Worm (Caenorhabditis elegans) whole organism, L4 larva: ENCODE data around the gene F43C1.5.
A peak's percentile ranks its signal among the peaks of the same experiment; 100 is the strongest.

Source experiments
- F26F4.8 ChIP-seq: fragments of 200-800 bp; sonication (Bioruptor generic); conservative IDR thresholded peaks from 2 replicates; pipeline ENCODE4 v1.3.6; 2022; ENCODE audit warnings: missing genetic modification characterization, missing compliant biosample characterization
- F37D6.2 ChIP-seq: sonication (generic microtip); optimal IDR thresholded peaks from 2 replicates; lab custom pipeline; 2016; ENCODE audit warnings: mild to moderate bottlenecking, missing genetic modification characterization, missing compliant biosample characterization
- F44E2.7 ChIP-seq: fragments of 200-800 bp; sonication (Bioruptor generic); IDR thresholded peaks from 2 replicates; pipeline ENCODE4 v2.1.2; 2022; ENCODE audit warnings: missing genetic modification characterization, missing compliant biosample characterization
- R02D3.7 ChIP-seq: fragments of 150-350 bp; sonication (generic microtip); optimal IDR thresholded peaks from 3 replicates; lab custom pipeline; 2014; ENCODE audit warnings: missing biosample characterization, missing genetic modification characterization
- Y5F2A.4 ChIP-seq: fragments of 200-800 bp; sonication (Bioruptor generic); optimal IDR thresholded peaks from 2 replicates; lab custom pipeline; 2018; ENCODE audit warnings: mild to moderate bottlenecking, missing genetic modification characterization, missing compliant biosample characterization
- aha-1 ChIP-seq: fragments of 150-350 bp; peaks from one replicate; lab custom pipeline; 2014; ENCODE audit warnings: missing biosample characterization, missing genetic modification characterization
- aly-2 ChIP-seq: sonication (generic microtip); optimal IDR thresholded peaks from 2 replicates; lab custom pipeline; 2018; ENCODE audit warnings: missing biosample characterization, missing genetic modification characterization
- ama-1 ChIP-seq: fragments of 150-350 bp; optimal IDR thresholded peaks from 2 replicates; lab custom pipeline; 2014; ENCODE audit warnings: inconsistent platforms, mixed read lengths
- arid-1 ChIP-seq: fragments of 200-800 bp; sonication (Bioruptor generic); conservative IDR thresholded peaks from 2 replicates; pipeline ENCODE4 v1.3.6; 2022; ENCODE audit warnings: missing genetic modification reagents, missing genetic modification characterization, missing compliant biosample characterization
- attf-4 ChIP-seq: sonication (generic microtip); optimal IDR thresholded peaks from 3 replicates; lab custom pipeline; 2017; ENCODE audit warnings: missing biosample characterization, missing genetic modification characterization
- ceh-62 ChIP-seq: sonication (generic microtip); optimal IDR thresholded peaks from 2 replicates; lab custom pipeline; 2017; ENCODE audit warnings: missing biosample characterization, missing genetic modification characterization
- ceh-82 ChIP-seq: sonication (generic microtip); optimal IDR thresholded peaks from 2 replicates; lab custom pipeline; 2017; ENCODE audit warnings: missing biosample characterization, missing genetic modification characterization
- ces-1 ChIP-seq: fragments of 150-350 bp; sonication (generic microtip); optimal IDR thresholded peaks from 4 replicates; lab custom pipeline; 2014; ENCODE audit warnings: missing biosample characterization, missing genetic modification reagents, missing genetic modification characterization
- cey-2 ChIP-seq: sonication (generic microtip); optimal IDR thresholded peaks from 3 replicates; lab custom pipeline; 2017; ENCODE audit warnings: missing genetic modification characterization, mild to moderate bottlenecking, missing compliant biosample characterization, antibody characterized with exemption, borderline replicate concordance; ENCODE audit not compliant: insufficient read depth
- daf-12 ChIP-seq: fragments of 150-350 bp; optimal IDR thresholded peaks from 2 replicates; lab custom pipeline; 2014; ENCODE audit warnings: missing biosample characterization, missing genetic modification reagents, missing genetic modification characterization
- dpl-1 ChIP-seq: fragments of 150-350 bp; optimal IDR thresholded peaks from 2 replicates; lab custom pipeline; 2014; ENCODE audit warnings: missing biosample characterization, missing genetic modification reagents, missing genetic modification characterization
- dve-1 ChIP-seq: sonication (generic microtip); optimal IDR thresholded peaks from 2 replicates; lab custom pipeline; 2017; ENCODE audit warnings: antibody characterized with exemption, mild to moderate bottlenecking, missing genetic modification characterization, missing compliant biosample characterization; ENCODE audit not compliant: insufficient read depth
- egl-27 ChIP-seq: sonication (generic microtip); optimal IDR thresholded peaks from 3 replicates; lab custom pipeline; 2017; ENCODE audit warnings: missing biosample characterization, missing genetic modification reagents, missing genetic modification characterization
- gei-8 ChIP-seq: fragments of 200-800 bp; sonication (Bioruptor generic); optimal IDR thresholded peaks from 2 replicates; lab custom pipeline; 2018; ENCODE audit warnings: mild to moderate bottlenecking, missing genetic modification characterization, missing compliant biosample characterization
- hif-1 ChIP-seq, 2 experiments: sonication (generic microtip); optimal IDR thresholded peaks; 2 replicates each; lab custom pipeline; 2016 to 2017; ENCODE audit warnings: missing compliant biosample characterization in 2 of 2, missing genetic modification characterization in 2 of 2, missing genetic modification reagents in 2 of 2, missing genotype in 2 of 2, mild to moderate bottlenecking in 1 of 2
- hlh-11 ChIP-seq: fragments of 200-800 bp; sonication (Bioruptor generic); optimal IDR thresholded peaks from 2 replicates; lab custom pipeline; 2018; ENCODE audit warnings: mild to moderate bottlenecking, missing genetic modification characterization, missing compliant biosample characterization
- hlh-30 ChIP-seq: sonication (generic microtip); optimal IDR thresholded peaks from 2 replicates; lab custom pipeline; 2017; ENCODE audit warnings: antibody characterized with exemption, mild to moderate bottlenecking, missing genetic modification characterization, missing compliant biosample characterization; ENCODE audit not compliant: insufficient read depth
- hmg-1.1 ChIP-seq: fragments of 200-800 bp; sonication (Bioruptor generic); IDR thresholded peaks from 2 replicates; pipeline ENCODE4 v1.3.6; 2022; ENCODE audit warnings: missing genetic modification reagents, missing genetic modification characterization, missing compliant biosample characterization
- lim-7 ChIP-seq: fragments of 200-800 bp; sonication (Bioruptor generic); IDR thresholded peaks from 2 replicates; pipeline ENCODE4 v1.3.6; 2022; ENCODE audit warnings: missing genetic modification characterization, missing compliant biosample characterization
- lin-1 ChIP-seq: fragments of 200-800 bp; sonication (Bioruptor generic); IDR thresholded peaks from 2 replicates; pipeline ENCODE4 v1.3.6; 2022; ENCODE audit warnings: missing genetic modification reagents, missing genetic modification characterization, missing compliant biosample characterization
- lin-29 ChIP-seq: fragments of 200-800 bp; sonication (Bioruptor generic); IDR thresholded peaks from 2 replicates; pipeline ENCODE4 v1.3.6; 2022; ENCODE audit warnings: missing genetic modification reagents, missing genetic modification characterization, missing compliant biosample characterization
- lin-38 ChIP-seq: fragments of 200-800 bp; sonication (Bioruptor generic); IDR thresholded peaks from 2 replicates; pipeline ENCODE4 v1.3.6; 2022; ENCODE audit warnings: missing genetic modification reagents, missing genetic modification characterization, missing compliant biosample characterization
- lir-3 ChIP-seq: sonication (generic microtip); optimal IDR thresholded peaks from 2 replicates; lab custom pipeline; 2016; ENCODE audit warnings: mild to moderate bottlenecking, missing genetic modification characterization, missing compliant biosample characterization
- lsy-2 ChIP-seq, 2 experiments: fragments of 150-350 bp in 1 of 2; sonication (generic microtip) in 1 of 2; optimal IDR thresholded peaks; 2 replicates each; lab custom pipeline; 2014 to 2017; ENCODE audit warnings: missing biosample characterization in 2 of 2, missing genetic modification characterization in 2 of 2
- madf-5 ChIP-seq, 2 experiments: fragments of 200-800 bp; sonication (Bioruptor generic); IDR thresholded peaks; 2 replicates each; pipeline ENCODE4 v1.3.6; 2022; ENCODE audit warnings: missing compliant biosample characterization in 2 of 2, missing genetic modification characterization in 2 of 2
- mdl-1 ChIP-seq, 2 experiments: fragments of 150-350 bp in 1 of 2; sonication (generic microtip) in 1 of 2; optimal IDR thresholded peaks; 2 replicates each; lab custom pipeline; 2014 to 2017; ENCODE audit warnings: missing biosample characterization in 2 of 2, missing genetic modification characterization in 2 of 2
- mep-1 ChIP-seq: fragments of 150-350 bp; sonication (generic microtip); optimal IDR thresholded peaks from 3 replicates; lab custom pipeline; 2014; ENCODE audit warnings: missing biosample characterization, missing genetic modification characterization
- mes-2 ChIP-seq: sonication (generic microtip); optimal IDR thresholded peaks from 2 replicates; lab custom pipeline; 2016; ENCODE audit warnings: missing genotype, mild to moderate bottlenecking, missing genetic modification characterization, missing compliant biosample characterization; ENCODE audit not compliant: poor library complexity, severe bottlenecking
- nhr-11 ChIP-seq: fragments of 150-350 bp; optimal IDR thresholded peaks from 2 replicates; lab custom pipeline; 2014; ENCODE audit warnings: missing biosample characterization, missing genetic modification characterization
- nhr-111 ChIP-seq: fragments of 200-800 bp; sonication (Bioruptor generic); optimal IDR thresholded peaks from 2 replicates; lab custom pipeline; 2018; ENCODE audit warnings: mild to moderate bottlenecking, missing genetic modification characterization, missing compliant biosample characterization
- nhr-42 ChIP-seq: fragments of 200-800 bp; sonication (Bioruptor generic); IDR thresholded peaks from 2 replicates; pipeline ENCODE4 v1.3.6; 2022; ENCODE audit warnings: missing genetic modification characterization, missing compliant biosample characterization
- nhr-77 ChIP-seq: fragments of 150-350 bp; optimal IDR thresholded peaks from 2 replicates; lab custom pipeline; 2014; ENCODE audit warnings: missing biosample characterization, missing genetic modification characterization
- pha-4 ChIP-seq, 2 experiments: fragments of 150-350 bp in 1 of 2; fragments of 200-800 bp in 1 of 2; sonication (Bioruptor generic) in 1 of 2; IDR thresholded peaks in 1 of 2; optimal IDR thresholded peaks in 1 of 2; 2 replicates each; pipeline versions ENCODE4 v1.3.6 to Lab custom; 2014 to 2022; ENCODE audit warnings: missing genetic modification characterization in 2 of 2, missing genetic modification reagents in 2 of 2, missing biosample characterization in 1 of 2, missing compliant biosample characterization in 1 of 2
- php-3 ChIP-seq: fragments of 200-800 bp; sonication (Bioruptor generic); IDR thresholded peaks from 2 replicates; pipeline ENCODE4 v1.3.6; 2022; ENCODE audit warnings: missing genetic modification reagents, missing genetic modification characterization, missing compliant biosample characterization
- saeg-2 ChIP-seq: fragments of 200-800 bp; sonication (Bioruptor generic); IDR thresholded peaks from 2 replicates; pipeline ENCODE4 v1.3.6; 2022; ENCODE audit warnings: missing genetic modification reagents, missing genetic modification characterization, missing compliant biosample characterization
- skn-1 ChIP-seq: fragments of 150-350 bp; optimal IDR thresholded peaks from 2 replicates; lab custom pipeline; 2014; ENCODE audit warnings: missing biosample characterization, missing genetic modification characterization
- unc-130 ChIP-seq: sonication (generic microtip); optimal IDR thresholded peaks from 2 replicates; lab custom pipeline; 2016; ENCODE audit warnings: missing genetic modification reagents, missing genetic modification characterization, missing compliant biosample characterization
- unc-62 ChIP-seq, 3 experiments: fragments of 150-350 bp in 1 of 3; sonication (generic microtip); optimal IDR thresholded peaks in 2 of 3; peaks in 1 of 3; 1 replicate in 1 of 3; 2 replicates in 2 of 3; lab custom pipeline; 2014 to 2017; ENCODE audit warnings: missing biosample characterization in 3 of 3, missing genetic modification characterization in 3 of 3, missing genetic modification reagents in 3 of 3, missing genotype in 1 of 3
- zag-1 ChIP-seq: fragments of 150-350 bp; optimal IDR thresholded peaks from 2 replicates; lab custom pipeline; 2014; ENCODE audit warnings: missing biosample characterization, missing genetic modification characterization
- zfp-2 ChIP-seq: sonication (generic microtip); optimal IDR thresholded peaks from 2 replicates; lab custom pipeline; 2016; ENCODE audit warnings: mild to moderate bottlenecking, missing genetic modification characterization, missing compliant biosample characterization
- zip-2 ChIP-seq: fragments of 150-350 bp; optimal IDR thresholded peaks from 2 replicates; lab custom pipeline; 2014; ENCODE audit warnings: missing biosample characterization, missing genetic modification characterization
- ztf-11 ChIP-seq: fragments of 150-350 bp; optimal IDR thresholded peaks from 2 replicates; lab custom pipeline; 2014; ENCODE audit warnings: missing biosample characterization, missing genetic modification characterization

F43C1.5 gene

DNA sequence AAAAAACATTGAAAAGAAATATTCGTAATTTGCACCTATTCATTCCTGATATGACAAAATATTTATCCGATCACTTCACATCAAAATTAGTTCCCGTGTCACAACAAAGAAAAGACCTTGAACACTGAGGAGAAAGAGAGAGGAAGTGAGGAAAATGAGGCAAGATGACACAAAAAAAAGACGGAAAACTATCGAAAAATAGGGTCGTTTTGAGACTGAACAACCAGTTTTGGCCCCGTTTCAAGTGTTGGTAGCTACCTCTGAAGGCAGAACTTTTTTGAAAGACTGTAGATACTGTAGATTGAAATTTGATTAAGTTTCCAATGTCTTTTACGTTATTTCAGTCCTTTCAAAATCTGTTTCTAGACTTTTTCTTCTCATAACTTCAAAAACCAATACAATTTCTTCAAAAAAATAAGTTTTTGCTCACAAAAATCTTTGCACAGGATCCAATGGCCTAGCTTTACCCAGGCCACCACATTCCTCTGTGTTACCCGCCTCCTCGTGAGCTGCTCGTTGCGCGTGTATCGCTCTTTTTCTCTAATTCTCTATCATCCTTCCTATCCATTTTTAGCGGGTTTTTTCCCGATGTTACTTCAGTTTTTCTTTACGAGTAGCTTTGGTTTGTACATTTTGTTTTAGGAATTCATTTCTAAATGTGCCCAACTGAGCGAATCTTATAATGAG is 32.5 kb upstream of the F43C1.5 start (continued):
- TF ChIP-seq dpl-1 (GFP tag; lab: Kevin White, UChicago): peak; percentile 42
- no peak for TF ChIP-seq ztf-11 (tag; lab: Kevin White, UChicago)
- TF ChIP-seq hif-1 (tag; optimal IDR thresholded peaks at IDR 0.05; lab: Kevin White, UChicago): peak in 1 of 2 experiments; percentile 67
- no peak for TF ChIP-seq lim-7
- peak; percentile 87 for TF ChIP-seq aha-1
- TF ChIP-seq lsy-2 (tag; optimal IDR thresholded peaks at IDR 0.05; lab: Kevin White, UChicago): peak; percentile 49 to 82
- TF ChIP-seq lir-3 (tag; lab: Kevin White, UChicago): no peak
- no peak for TF ChIP-seq ama-1 (lab: Kevin White, UChicago)
- TF ChIP-seq lin-38 (GFP tag; lab: Robert Waterston, UW): peak; percentile 30; the same call in 1 of the 2 replicates
- no peak for TF ChIP-seq zfp-2 (tag; lab: Kevin White, UChicago)
- TF ChIP-seq hlh-30: peak; percentile 95
- no peak for TF ChIP-seq ces-1 (GFP tag; lab: Kevin White, UChicago)
- TF ChIP-seq F44E2.7 (GFP tag; lab: Robert Waterston, UW): no peak
- TF ChIP-seq attf-4: no peak
- TF ChIP-seq hlh-11 (tag; lab: Kevin White, UChicago): peak; percentile 25
- peak; percentile 86 for TF ChIP-seq mes-2 (tag; lab: Kevin White, UChicago)
- TF ChIP-seq daf-12: no peak
- TF ChIP-seq pha-4 (GFP tag; IDR thresholded peaks at IDR 0.05; lab: Robert Waterston, UW): no peak
- no peak for TF ChIP-seq pha-4 (tag; optimal IDR thresholded peaks at IDR 0.05; lab: Kevin White, UChicago)
- no peak for TF ChIP-seq nhr-42 (GFP tag; lab: Robert Waterston, UW)
- TF ChIP-seq mdl-1 (tag; optimal IDR thresholded peaks at IDR 0.05; lab: Kevin White, UChicago): peak; percentile 80 to 91
- no peak for TF ChIP-seq arid-1 (GFP tag; lab: Robert Waterston, UW)
- peak; percentile 68 for TF ChIP-seq hmg-1.1 (GFP tag; lab: Robert Waterston, UW)

DNA sequence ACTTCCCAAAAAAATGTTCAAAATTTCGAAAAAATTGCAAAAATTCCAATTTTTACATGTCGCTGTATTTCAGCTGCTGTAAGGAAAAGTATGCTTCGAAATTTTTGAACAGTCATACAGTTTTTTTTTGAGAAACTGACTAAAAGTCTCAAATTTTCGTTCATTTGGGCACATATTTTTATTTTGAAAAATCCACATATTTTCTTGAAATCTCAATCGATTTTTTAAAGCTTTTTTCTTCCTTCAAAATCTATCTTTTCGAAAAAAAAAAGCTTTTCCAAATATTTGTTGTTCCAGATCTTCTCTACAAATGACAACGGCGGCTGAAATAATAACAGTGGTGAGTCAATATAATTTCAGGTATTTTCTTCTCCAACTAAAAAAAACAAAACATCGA is 32.0 kb upstream of the F43C1.5 start, which contains the start of gene asd-1:
asd-1 (plus strand) TSS at position 298 of the 397 bp plus-strand sequence.
- no peak for TF ChIP-seq daf-12
- TF ChIP-seq cey-2: no peak
- no peak for TF ChIP-seq nhr-111 (GFP tag; lab: Kevin White, UChicago)
- no peak for TF ChIP-seq aly-2 (tag; lab: Kevin White, UChicago)
- TF ChIP-seq lin-1 (GFP tag; lab: Robert Waterston, UW): no peak
- TF ChIP-seq, all 104 proteins: peak for 0

DNA sequence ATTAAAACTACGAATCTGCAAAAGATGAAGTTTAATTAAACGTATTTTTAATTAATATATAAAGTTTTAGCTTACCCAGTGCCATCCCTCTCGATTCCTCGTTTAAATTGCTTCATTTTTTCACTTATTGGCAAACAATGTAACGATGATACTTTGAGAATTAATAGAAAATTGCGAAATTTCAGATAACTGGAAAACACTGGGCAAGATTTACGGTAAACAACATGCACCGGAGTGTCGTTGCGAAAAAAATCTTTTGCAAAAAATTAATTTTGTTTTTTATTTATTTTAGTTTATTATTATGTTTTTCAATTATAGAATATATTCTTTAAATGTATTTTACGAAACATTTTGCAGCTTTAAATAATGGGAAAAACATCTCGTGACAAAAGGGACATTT is 24.9 kb upstream of the F43C1.5 start, which contains the start of the genes pelo-1 and R74.7:
pelo-1 (minus strand) TSS at position 151 of the 400 bp plus-strand sequence.
R74.7 (plus strand) TSS at position 358 of the 400 bp plus-strand sequence.
- peak; percentile 69 for TF ChIP-seq R02D3.7 (tag; lab: Kevin White, UChicago)
- TF ChIP-seq ceh-62 (tag; lab: Kevin White, UChicago): no peak
- TF ChIP-seq F37D6.2 (tag; lab: Kevin White, UChicago): no peak
- TF ChIP-seq lin-38 (GFP tag; lab: Robert Waterston, UW): no peak
- TF ChIP-seq nhr-77 (tag; lab: Kevin White, UChicago): peak; percentile 11
- TF ChIP-seq zip-2: peak; percentile 2
- no peak for TF ChIP-seq madf-5 (GFP tag; IDR thresholded peaks at IDR 0.05; lab: Robert Waterston, UW)
- TF ChIP-seq Y5F2A.4 (GFP tag; lab: Kevin White, UChicago): no peak
- no peak for TF ChIP-seq php-3 (GFP tag; lab: Robert Waterston, UW)
- TF ChIP-seq dve-1 (tag; lab: Kevin White, UChicago): no peak
- no peak for TF ChIP-seq F26F4.8 (GFP tag; lab: Robert Waterston, UW)
- TF ChIP-seq unc-62 (GFP tag; optimal IDR thresholded peaks at IDR 0.05 in 1 of 2; lab: Kevin White, UChicago): no peak
- TF ChIP-seq unc-62 (tag; optimal IDR thresholded peaks at IDR 0.05; lab: Kevin White, UChicago): no peak
- TF ChIP-seq lir-3 (tag; lab: Kevin White, UChicago): no peak
- no peak for TF ChIP-seq gei-8
- no peak for TF ChIP-seq skn-1
- no peak for TF ChIP-seq ceh-82 (tag; lab: Kevin White, UChicago)
- TF ChIP-seq zag-1: no peak
- TF ChIP-seq egl-27 (tag; lab: Kevin White, UChicago): no peak
- TF ChIP-seq nhr-11 (tag; lab: Kevin White, UChicago): no peak
- TF ChIP-seq unc-130 (GFP tag; lab: Kevin White, UChicago): no peak
- TF ChIP-seq saeg-2 (GFP tag; lab: Robert Waterston, UW): no peak
- TF ChIP-seq mep-1 (tag; lab: Kevin White, UChicago): no peak
- TF ChIP-seq lin-29: no peak
